Worm (Caenorhabditis elegans): Measurements from ENCODE around the gene Y54B9A.1.

The Y54B9A.1 gene

ce11 chrV:9399886-9400373 lies 39.4 kb downstream of the Y54B9A.1 start, which contains the start of gene trpp-4:
Gene trpp-4 (plus strand): TSS chrV:9400327.
- TF ChIP-seq alr-1 (tag; optimal IDR thresholded peaks at IDR 0.05; ENCODE audit: borderline replicate concordance): no peak
- peak in 1 of 2 experiments; percentile 3 for TF ChIP-seq lsy-2 (tag; optimal IDR thresholded peaks at IDR 0.05)
- TF ChIP-seq nhr-12 (tag; optimal IDR thresholded peaks at IDR 0.05): no peak
- TF ChIP-seq blmp-1 (tag; optimal IDR thresholded peaks at IDR 0.05): peak; percentile 91
- TF ChIP-seq dpl-1 (GFP tag; optimal IDR thresholded peaks at IDR 0.05): peak in 1 of 3 experiments; percentile 1

ce11 chrV:9394938-9395639 lies 44.3 kb downstream of the Y54B9A.1 start:
- peak; percentile 55 for TF ChIP-seq dsc-1 (tag; optimal IDR thresholded peaks at IDR 0.05)
- TF ChIP-seq fkh-8 (tag; optimal IDR thresholded peaks at IDR 0.05): peak; percentile 28
- no peak for TF ChIP-seq C16A3.4 (tag; optimal IDR thresholded peaks at IDR 0.05)
- TF ChIP-seq sox-4 (tag; optimal IDR thresholded peaks at IDR 0.05): no peak
- peak; percentile 58 for TF ChIP-seq nhr-85 (tag)
- peak; percentile 43 for TF ChIP-seq lin-14 (GFP tag; optimal IDR thresholded peaks at IDR 0.05)
- peak; percentile 62 for TF ChIP-seq blmp-1 (tag; optimal IDR thresholded peaks at IDR 0.05)

ce11 chrV:9391959-9392358 lies 47.4 kb downstream of the Y54B9A.1 start:
- no peak for TF ChIP-seq egl-27 (tag; optimal IDR thresholded peaks at IDR 0.05)
- TF ChIP-seq aly-2 (tag; optimal IDR thresholded peaks at IDR 0.05): no peak
- TF ChIP-seq pqm-1 (tag; optimal IDR thresholded peaks at IDR 0.05): no peak
- no peak for TF ChIP-seq skn-1 (tag; optimal IDR thresholded peaks at IDR 0.05)
- TF ChIP-seq nhr-76 (tag; optimal IDR thresholded peaks at IDR 0.05): no peak
- TF ChIP-seq mdl-1 (tag; optimal IDR thresholded peaks at IDR 0.05): no peak
- peak; percentile 22 for TF ChIP-seq snu-23 (GFP tag; optimal IDR thresholded peaks at IDR 0.05)
- TF ChIP-seq pax-3 (tag; optimal IDR thresholded peaks at IDR 0.05): no peak
- 0 out of 2 replicates have a peak, but pooled peaks have one; percentile 15 for TF ChIP-seq grh-1 (GFP tag; IDR thresholded peaks at IDR 0.05)
- TF ChIP-seq egl-13 (tag; optimal IDR thresholded peaks at IDR 0.05): no peak
- no peak for TF ChIP-seq ztf-11 (tag; optimal IDR thresholded peaks at IDR 0.05)
- TF ChIP-seq efl-1 (optimal IDR thresholded peaks at IDR 0.05): peak in 1 of 2 experiments; percentile 25
- TF ChIP-seq efl-1 (GFP tag; optimal IDR thresholded peaks at IDR 0.05 in 1 of 2): no peak
- TF ChIP-seq snpc-4 (tag; optimal IDR thresholded peaks at IDR 0.05): peak; percentile 97
- TF ChIP-seq nhr-19 (GFP tag; conservative IDR thresholded peaks at IDR 0.05): peak; percentile 36; the same call in 1 of the 2 replicates
- TF ChIP-seq Y116A8C.19 (tag; optimal IDR thresholded peaks at IDR 0.05; ENCODE audit: borderline replicate concordance): no peak
- peak; percentile 20 for TF ChIP-seq lin-14 (GFP tag; optimal IDR thresholded peaks at IDR 0.05)
- no peak for TF ChIP-seq unc-30 (tag; optimal IDR thresholded peaks at IDR 0.05)
- TF ChIP-seq nhr-47 (tag; optimal IDR thresholded peaks at IDR 0.05): peak; percentile 32
- TF ChIP-seq ceh-88 (GFP tag; IDR thresholded peaks at IDR 0.05): no peak
- no peak for TF ChIP-seq nhr-12 (tag; optimal IDR thresholded peaks at IDR 0.05)
- TF ChIP-seq nhr-85 (tag): peak; percentile 9
- TF ChIP-seq blmp-1 (tag; optimal IDR thresholded peaks at IDR 0.05): no peak
- TF ChIP-seq rnt-1 (tag; optimal IDR thresholded peaks at IDR 0.05): peak; percentile 47
- no peak for TF ChIP-seq C34B4.2 (tag; optimal IDR thresholded peaks at IDR 0.05)
- TF ChIP-seq mab-9 (GFP tag; IDR thresholded peaks at IDR 0.05): no peak
- TF ChIP-seq efl-3 (GFP tag; optimal IDR thresholded peaks at IDR 0.05): no peak
- TF ChIP-seq fkh-8 (tag; optimal IDR thresholded peaks at IDR 0.05): no peak
- no peak for TF ChIP-seq xbp-1 (tag; optimal IDR thresholded peaks at IDR 0.05)

Measured in whole organism, L1 larva.